Fruit fly (Drosophila melanogaster) whole organism, larva: ENCODE measurements around the gene CG4073.

ENCODE experiments used
- noc ChIP-seq: fragments of 200-800 bp; sonication (Bioruptor generic); optimal IDR thresholded peaks from 3 replicates; lab custom pipeline; 2019; ENCODE audit warnings: missing biosample characterization, mild to moderate bottlenecking, missing genetic modification characterization, moderate library complexity

Gene CG4073

DNA sequence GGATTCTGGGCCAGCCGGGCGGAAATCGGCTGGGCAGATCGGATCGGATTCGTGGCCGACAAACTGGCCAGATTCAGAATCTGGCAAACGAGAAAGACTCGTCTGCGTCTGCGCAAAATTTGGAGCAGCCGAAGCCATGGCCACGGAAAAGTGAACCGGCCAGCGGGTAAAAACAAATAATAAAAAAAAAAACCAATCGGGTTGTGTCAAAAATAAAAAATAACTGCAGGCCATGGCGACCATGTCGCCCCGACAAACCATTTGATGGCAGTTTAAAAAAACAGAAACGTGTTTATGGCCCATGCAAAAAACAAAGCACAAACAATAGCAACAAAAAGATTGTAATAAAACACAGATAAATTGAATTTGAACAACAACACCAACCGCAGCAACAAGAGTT lies 26.4 kb upstream of the CG4073 start:
- TF ChIP-seq noc (tag; lab: Kevin White, UChicago), result no peak

dm6 chr3R:10688835-10689234 lies 25.8 kb upstream of the CG4073 start:
- TF ChIP-seq noc (tag; lab: Kevin White, UChicago), result peak; percentile 52

DNA sequence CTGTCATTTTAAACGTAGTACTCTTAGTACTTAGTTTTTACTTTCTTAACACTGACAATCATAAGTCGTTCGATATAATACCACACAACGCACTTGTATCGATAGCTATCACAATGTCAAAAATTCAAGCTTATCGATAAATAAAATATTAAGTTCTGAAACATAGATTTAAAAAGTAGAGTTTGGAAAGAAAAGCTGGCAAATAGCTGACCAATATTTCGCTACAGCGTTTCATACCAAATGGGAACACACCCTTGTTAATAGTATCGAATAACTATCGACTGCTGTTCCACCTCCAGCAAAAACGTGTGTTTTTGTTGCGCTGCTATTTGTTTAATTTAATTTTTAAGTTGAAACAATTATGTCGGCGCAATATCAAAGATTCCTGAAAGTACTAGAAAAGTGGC lies 18.2 kb upstream of the CG4073 start, which contains the start of the genes pug, CG14683 and CG46459:
TSS of gene pug (plus strand) at position 164 of the 407 bp plus-strand sequence.
TSS of gene CG14683 (plus strand) at position 277 of the 407 bp plus-strand sequence.
TSS of gene CG46459 (plus strand) at position 277 of the 407 bp plus-strand sequence.
- TF ChIP-seq noc (tag; lab: Kevin White, UChicago), result no peak

DNA sequence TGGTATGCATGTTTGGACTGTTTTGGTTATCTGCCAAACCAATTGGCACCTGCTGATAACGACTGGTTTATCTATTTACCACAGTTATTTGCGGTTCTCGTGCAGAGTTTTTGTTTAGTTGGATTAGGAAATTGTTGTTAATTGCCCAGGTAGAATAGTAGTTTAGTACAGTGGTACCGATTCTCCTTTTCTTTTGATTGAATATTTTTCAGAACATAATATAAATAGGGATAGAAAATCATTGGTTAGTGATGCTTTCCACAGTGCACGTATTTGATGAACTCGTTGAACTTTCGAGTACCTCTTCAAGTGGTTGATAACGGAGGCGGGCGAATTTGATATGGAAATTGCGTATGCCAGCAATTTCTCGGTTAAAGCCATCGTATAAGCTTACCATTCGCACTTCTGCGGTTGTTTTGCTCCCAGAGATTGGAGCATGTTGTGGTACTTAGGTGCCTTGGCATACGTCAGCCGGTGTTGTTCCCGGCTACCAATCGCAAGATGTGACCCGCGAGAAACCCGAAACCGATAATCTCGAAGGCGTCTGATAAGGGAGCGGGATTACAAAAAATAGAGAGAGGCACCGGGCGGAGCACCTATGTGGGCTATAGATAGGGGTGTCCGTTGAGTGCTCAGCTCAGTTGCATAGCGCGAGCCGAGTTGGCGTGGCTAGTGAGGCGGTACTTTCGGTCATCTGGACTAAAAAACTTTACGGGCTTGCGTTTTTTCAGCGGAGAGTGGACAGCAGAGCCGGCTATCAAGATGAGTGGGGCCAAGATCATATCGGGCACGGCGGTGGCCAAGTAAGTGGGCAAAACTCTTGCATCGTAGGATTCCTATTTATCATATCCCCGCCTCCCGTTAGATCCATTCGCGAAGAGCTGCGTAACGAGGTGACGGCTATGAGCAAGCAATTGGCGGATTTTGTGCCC lies 15.3 kb upstream of the CG4073 start:
- peak; percentile 90 for TF ChIP-seq noc (tag; lab: Kevin White, UChicago)

DNA sequence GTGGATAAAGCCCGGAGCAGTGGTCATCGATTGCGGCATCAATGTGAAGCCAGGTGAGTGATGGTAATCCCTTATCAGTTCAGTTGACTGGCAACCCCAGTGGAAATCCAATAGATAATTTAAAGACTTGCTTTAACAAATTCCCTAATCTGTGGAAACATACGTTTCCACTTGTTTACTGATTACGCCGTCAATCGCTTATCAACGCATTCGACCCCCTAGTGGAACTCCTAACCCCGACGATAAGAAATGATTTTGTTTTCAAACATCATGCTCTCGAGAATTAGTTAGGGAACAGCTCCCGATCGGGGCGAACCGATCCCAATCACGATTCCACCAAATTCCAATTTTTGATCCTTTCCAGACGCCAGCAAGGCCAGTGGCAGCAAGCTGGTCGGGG lies 14.0 kb upstream of the CG4073 start:
- TF ChIP-seq noc (tag; lab: Kevin White, UChicago), result peak; percentile 21

DNA sequence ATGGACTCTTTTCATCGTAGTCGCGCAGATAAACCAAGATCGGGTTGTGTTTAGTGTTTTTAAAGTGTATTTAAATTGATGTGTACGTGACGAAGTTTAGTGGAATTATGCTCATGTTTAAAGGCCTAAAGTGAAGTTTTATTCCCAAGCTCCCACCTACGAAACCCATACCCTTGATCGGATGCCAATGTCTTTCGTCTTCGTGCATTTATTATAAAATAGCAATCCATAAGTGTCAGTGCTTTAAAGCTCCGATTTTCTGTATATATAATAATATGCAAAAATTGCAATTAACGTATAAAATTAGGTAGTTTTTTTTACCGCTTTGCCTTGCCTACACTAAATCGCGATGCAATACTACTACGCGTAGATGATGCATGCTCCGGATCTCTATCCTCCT lies 9.6 kb upstream of the CG4073 start, which contains the start of gene CG31391:
TSS of gene CG31391 (minus strand) at position 101 of the 400 bp plus-strand sequence.
- no peak for TF ChIP-seq noc (tag; lab: Kevin White, UChicago)

DNA sequence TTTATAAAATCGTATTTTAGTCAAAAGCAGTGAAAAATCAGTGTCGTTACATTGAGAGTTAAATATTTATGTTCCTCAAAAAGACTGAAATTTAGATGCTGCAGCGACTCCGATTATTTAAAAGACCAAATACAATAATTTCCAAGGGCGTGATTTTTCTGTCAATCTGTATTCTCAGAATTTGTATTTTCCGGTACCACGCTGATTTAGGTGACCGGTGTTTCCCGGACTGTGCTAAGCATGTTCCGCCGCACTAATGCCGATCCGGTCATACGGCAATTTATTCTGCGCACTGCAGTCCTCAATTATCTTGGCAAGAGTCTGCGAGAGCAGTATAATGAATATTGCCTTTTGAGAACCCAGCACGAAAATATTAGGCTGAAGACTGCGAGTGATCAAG lies 7.8 kb upstream of the CG4073 start, which contains the start of the genes CG31467 and CG14684:
TSS of gene CG31467 (minus strand) at position 101 of the 400 bp plus-strand sequence.
TSS of gene CG14684 (plus strand) at position 212 of the 400 bp plus-strand sequence.
- no peak for TF ChIP-seq noc (tag; lab: Kevin White, UChicago)

DNA sequence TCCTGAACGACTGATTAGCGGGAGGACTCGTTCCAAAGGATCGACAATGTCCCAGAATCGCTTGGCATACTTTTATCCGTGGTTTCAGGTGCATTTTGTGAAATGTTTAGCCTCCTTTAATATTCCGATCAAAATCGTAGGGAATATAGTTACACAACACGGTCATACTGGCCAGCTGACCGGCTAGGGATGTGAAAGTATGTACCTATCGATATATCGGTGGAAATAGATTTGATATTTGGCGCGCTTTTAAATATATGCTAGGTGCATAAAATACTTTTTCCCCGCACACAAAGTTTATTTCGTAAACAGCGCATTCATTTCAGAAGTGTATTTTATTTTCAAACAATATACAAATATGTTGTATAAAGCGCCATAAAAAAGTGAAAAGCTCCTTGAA lies 6.4 kb upstream of the CG4073 start, which contains the start of gene CG31278:
TSS of gene CG31278 (minus strand) at position 172 of the 400 bp plus-strand sequence.
- TF ChIP-seq noc (tag; lab: Kevin White, UChicago), result no peak

- no peak for TF ChIP-seq noc (tag; lab: Kevin White, UChicago)
These were observed 5.3 kb upstream of the CG4073 start, which contains the start of gene CG31373 for dm6 chr3R:10709264-10709663. CG31373 (minus strand) TSS chr3R:10709364.

- no peak for TF ChIP-seq noc (tag; lab: Kevin White, UChicago)
These were observed 3.5 kb upstream of the CG4073 start, which contains the start of gene CG14689 for dm6 chr3R:10711148-10711547. CG14689 (minus strand) TSS chr3R:10711248.

dm6 chr3R:10726714-10727113 lies 12.1 kb downstream of the CG4073 start:
- no peak for TF ChIP-seq noc (tag; lab: Kevin White, UChicago)

DNA sequence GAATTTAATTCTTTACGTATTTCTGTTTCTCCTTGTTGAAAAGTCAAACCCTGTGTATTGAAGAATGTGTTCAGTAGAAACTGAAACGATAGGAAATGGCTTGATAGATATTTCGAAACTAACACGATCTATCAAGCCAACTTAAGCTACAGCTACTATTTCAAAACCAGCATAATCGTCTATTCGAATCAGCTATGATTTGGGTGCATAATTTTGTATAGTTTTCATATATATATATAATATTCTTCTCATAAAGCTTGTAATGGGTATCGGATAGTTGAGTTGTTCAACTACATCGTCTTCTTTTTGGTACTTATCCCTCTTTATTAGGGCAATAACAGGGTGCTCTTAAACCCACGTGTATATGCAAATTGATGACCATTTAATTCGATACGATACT lies 21.3 kb downstream of the CG4073 start, which contains the start of gene tomboy20:
TSS of gene tomboy20 (minus strand) at position 101 of the 400 bp plus-strand sequence.
- no peak for TF ChIP-seq noc (tag; lab: Kevin White, UChicago)

- no peak for TF ChIP-seq noc (tag; lab: Kevin White, UChicago)
These were observed 33.1 kb downstream of the CG4073 start for dm6 chr3R:10747650-10748049.

DNA sequence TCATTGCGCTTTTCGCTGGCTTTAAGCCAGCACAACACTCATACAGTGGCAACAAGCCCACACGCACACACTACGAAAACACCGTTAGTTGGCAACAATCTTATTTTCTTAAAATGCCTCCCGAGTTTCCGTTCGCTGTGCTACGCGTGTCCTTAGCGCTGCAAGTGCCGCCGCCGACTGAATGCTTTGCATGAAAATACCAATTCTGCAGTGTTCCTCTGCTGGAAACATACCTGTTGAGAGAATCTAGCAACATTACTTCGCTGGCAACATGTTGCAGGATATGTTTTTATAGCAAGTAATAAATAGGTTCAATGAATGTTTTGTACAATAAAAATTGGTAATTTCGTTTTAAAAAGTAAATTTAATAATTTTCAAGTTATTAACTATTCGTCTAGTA lies 36.5 kb downstream of the CG4073 start, which contains the start of gene TkR86C:
TSS of gene TkR86C (minus strand) at position 168 of the 400 bp plus-strand sequence.
- no peak for TF ChIP-seq noc (tag; lab: Kevin White, UChicago)

- TF ChIP-seq noc (tag; lab: Kevin White, UChicago), result no peak
These were observed 40.9 kb downstream of the CG4073 start, which contains the start of gene CG14691 for dm6 chr3R:10755534-10755933. CG14691 (minus strand) TSS chr3R:10755634.

DNA sequence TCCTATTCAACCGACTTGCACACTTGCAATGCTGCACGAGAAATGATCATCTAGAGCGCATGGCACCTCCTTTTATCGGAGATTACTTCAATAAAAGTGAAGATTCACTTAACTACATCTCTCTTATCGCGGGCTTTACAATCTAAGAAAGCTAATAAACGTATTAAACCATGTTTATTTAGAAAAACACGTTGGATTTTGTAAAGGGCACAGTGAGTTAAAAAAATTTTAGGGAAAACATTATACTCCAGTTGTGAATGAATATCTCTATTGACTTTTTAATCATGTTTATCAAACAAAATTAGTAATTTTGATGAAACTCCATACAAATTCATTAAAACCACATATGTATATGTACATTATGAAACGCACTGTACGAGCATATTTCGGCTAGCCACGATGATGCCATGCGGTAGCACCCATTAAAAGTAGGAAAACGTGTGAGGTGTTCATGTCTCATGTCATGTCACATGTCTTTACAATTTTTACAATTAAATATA lies 44.8 kb downstream of the CG4073 start, which contains the start of gene CG31272:
TSS of gene CG31272 (minus strand) at position 51 of the 500 bp plus-strand sequence.
- no peak for TF ChIP-seq noc (tag; lab: Kevin White, UChicago)
